Fruit fly (Drosophila melanogaster) whole organism, embryonic: ENCODE measurements around the gene Fer2.

Experiments used
- BtbVII ChIP-seq: fragments of 200-800 bp; sonication (Bioruptor generic); optimal IDR thresholded peaks from 3 replicates; lab custom pipeline; 2017; ENCODE audit warnings: missing biosample characterization, mild to moderate bottlenecking, missing genetic modification characterization
- CG10147 ChIP-seq: fragments of 200-800 bp; sonication (Bioruptor generic); optimal IDR thresholded peaks from 2 replicates; lab custom pipeline; 2019; ENCODE audit warnings: missing biosample characterization, mild to moderate bottlenecking, missing genetic modification characterization, moderate library complexity
- CG10274 ChIP-seq: fragments of 200-800 bp; sonication (Bioruptor generic); optimal IDR thresholded peaks from 3 replicates; lab custom pipeline; 2017; ENCODE audit warnings: missing biosample characterization, mild to moderate bottlenecking, missing genetic modification characterization
- CG10366 ChIP-seq: fragments of 200-800 bp; sonication (Bioruptor generic); IDR thresholded peaks from 2 replicates; pipeline ENCODE4 v1.3.6; 2022; ENCODE audit warnings: missing biosample characterization, missing genetic modification characterization
- CG10979 ChIP-seq: fragments of 200-800 bp; sonication (Bioruptor generic); optimal IDR thresholded peaks from 2 replicates; lab custom pipeline; 2018; ENCODE audit warnings: missing biosample characterization, mild to moderate bottlenecking, missing genetic modification characterization, moderate library complexity
- CG11504 ChIP-seq: fragments of 200-800 bp; sonication (Bioruptor generic); optimal IDR thresholded peaks from 3 replicates; lab custom pipeline; 2019; ENCODE audit warnings: missing biosample characterization, mild to moderate bottlenecking, missing genetic modification characterization, moderate library complexity
- CG13424 ChIP-seq: fragments of 200-800 bp; sonication (Bioruptor generic); optimal IDR thresholded peaks from 2 replicates; lab custom pipeline; 2019; ENCODE audit warnings: missing biosample characterization, mild to moderate bottlenecking, missing genetic modification characterization, moderate library complexity
- CG14710 ChIP-seq: fragments of 200-800 bp; sonication (Bioruptor generic); optimal IDR thresholded peaks from 3 replicates; lab custom pipeline; 2019; ENCODE audit warnings: missing biosample characterization, mild to moderate bottlenecking, missing genetic modification characterization, moderate library complexity
- CG17361 ChIP-seq: fragments of 200-800 bp; sonication (Bioruptor generic); IDR thresholded peaks from 3 replicates; pipeline ENCODE4 v1.3.6; 2022; ENCODE audit warnings: missing biosample characterization, missing genetic modification characterization
- CG18262 ChIP-seq: fragments of 200-800 bp; optimal IDR thresholded peaks from 3 replicates; lab custom pipeline; 2019; ENCODE audit warnings: missing biosample characterization, mild to moderate bottlenecking, missing genetic modification characterization, moderate library complexity
- CG18599 ChIP-seq: fragments of 200-800 bp; sonication (Bioruptor generic); optimal IDR thresholded peaks from 3 replicates; lab custom pipeline; 2017; ENCODE audit warnings: missing biosample characterization, missing genetic modification characterization, mild to moderate bottlenecking, moderate library complexity, missing genetic modification reagents
- CG2712 ChIP-seq: fragments of 200-800 bp; optimal IDR thresholded peaks from 3 replicates; lab custom pipeline; 2019; ENCODE audit warnings: missing biosample characterization, mild to moderate bottlenecking, missing genetic modification characterization, moderate library complexity
- CG3281 ChIP-seq: fragments of 200-800 bp; sonication (Bioruptor generic); optimal IDR thresholded peaks from 3 replicates; lab custom pipeline; 2017; ENCODE audit warnings: missing biosample characterization, mild to moderate bottlenecking, missing genetic modification characterization
- CG4820 ChIP-seq: fragments of 200-800 bp; sonication (Bioruptor generic); optimal IDR thresholded peaks from 3 replicates; lab custom pipeline; 2016; ENCODE audit warnings: missing biosample characterization, missing genetic modification characterization
- CG7556 ChIP-seq: fragments of 200-800 bp; sonication (Bioruptor generic); optimal IDR thresholded peaks from 2 replicates; lab custom pipeline; 2017; ENCODE audit warnings: missing biosample characterization, mild to moderate bottlenecking, missing genetic modification characterization
- CG9727 ChIP-seq: fragments of 200-800 bp; sonication (Bioruptor generic); optimal IDR thresholded peaks from 3 replicates; lab custom pipeline; 2017; ENCODE audit warnings: missing biosample characterization, mild to moderate bottlenecking, missing genetic modification characterization
- D19A ChIP-seq: fragments of 200-800 bp; optimal IDR thresholded peaks from 3 replicates; lab custom pipeline; 2019; ENCODE audit warnings: missing biosample characterization, mild to moderate bottlenecking, missing genetic modification characterization, moderate library complexity
- Drgx ChIP-seq: fragments of 200-800 bp; sonication (Bioruptor generic); IDR thresholded peaks from 2 replicates; pipeline ENCODE4 v1.3.6; 2022; ENCODE audit warnings: missing biosample characterization, missing genetic modification characterization
- Elba2 ChIP-seq: fragments of 200-800 bp; sonication (Bioruptor generic); optimal IDR thresholded peaks from 3 replicates; lab custom pipeline; 2016; ENCODE audit warnings: missing biosample characterization, missing genetic modification characterization
- Fer1 ChIP-seq: fragments of 200-800 bp; sonication (Bioruptor generic); optimal IDR thresholded peaks from 2 replicates; lab custom pipeline; 2017; ENCODE audit warnings: missing biosample characterization, mild to moderate bottlenecking, missing genetic modification characterization
- Fer2 ChIP-seq: fragments of 200-800 bp; sonication (Bioruptor generic); optimal IDR thresholded peaks from 2 replicates; lab custom pipeline; 2018; ENCODE audit warnings: missing biosample characterization, mild to moderate bottlenecking, missing genetic modification characterization, moderate library complexity
- Fer3 ChIP-seq: fragments of 200-800 bp; sonication (Bioruptor generic); optimal IDR thresholded peaks from 2 replicates; lab custom pipeline; 2018; ENCODE audit warnings: missing biosample characterization, mild to moderate bottlenecking, missing genetic modification characterization, moderate library complexity
- HHEX ChIP-seq: fragments of 200-800 bp; sonication (Bioruptor generic); optimal IDR thresholded peaks from 3 replicates; lab custom pipeline; 2017; ENCODE audit warnings: missing biosample characterization, mild to moderate bottlenecking, missing genetic modification characterization, missing genetic modification reagents
- Hr78 ChIP-seq, 2 experiments: fragments of 200-800 bp in 1 of 2; fragments of >200 bp in 1 of 2; sonication (Bioruptor generic) in 1 of 2; optimal IDR thresholded peaks; 2 replicates each; lab custom pipeline; 2017 to 2019; ENCODE audit warnings: missing biosample characterization in 2 of 2, missing genetic modification characterization in 2 of 2, mild to moderate bottlenecking in 1 of 2, moderate library complexity in 1 of 2
- Meics ChIP-seq: fragments of 200-800 bp; sonication (Bioruptor generic); optimal IDR thresholded peaks from 2 replicates; lab custom pipeline; 2017; ENCODE audit warnings: missing biosample characterization, mild to moderate bottlenecking, missing genetic modification characterization
- NK7.1 ChIP-seq: fragments of 200-800 bp; sonication (Bioruptor generic); optimal IDR thresholded peaks from 3 replicates; lab custom pipeline; 2016; ENCODE audit warnings: missing biosample characterization, missing genetic modification characterization
- Nf-YC ChIP-seq: fragments of 200-800 bp; optimal IDR thresholded peaks from 3 replicates; lab custom pipeline; 2019; ENCODE audit warnings: missing biosample characterization, mild to moderate bottlenecking, missing genetic modification characterization, moderate library complexity
- Ptx1 ChIP-seq: fragments of 200-800 bp; sonication (Bioruptor generic); IDR thresholded peaks from 2 replicates; pipeline ENCODE4 v1.3.6; 2022; ENCODE audit warnings: missing biosample characterization, missing genetic modification characterization
- bcd ChIP-seq: fragments of 200-800 bp; sonication (Bioruptor generic); optimal IDR thresholded peaks from 2 replicates; lab custom pipeline; 2017; ENCODE audit warnings: missing biosample characterization, mild to moderate bottlenecking, missing genetic modification characterization
- cwo ChIP-seq: fragments of 200-800 bp; sonication (Bioruptor generic); optimal IDR thresholded peaks from 3 replicates; lab custom pipeline; 2017; ENCODE audit warnings: missing biosample characterization, missing genetic modification characterization, mild to moderate bottlenecking, moderate library complexity, missing genetic modification reagents
- dysf ChIP-seq: fragments of 200-800 bp; sonication (Bioruptor generic); IDR thresholded peaks from 3 replicates; pipeline ENCODE4 v1.3.6; 2022; ENCODE audit warnings: missing biosample characterization, missing genetic modification characterization
- fd3F ChIP-seq: fragments of 200-800 bp; sonication (Bioruptor generic); optimal IDR thresholded peaks from 2 replicates; lab custom pipeline; 2018; ENCODE audit warnings: missing biosample characterization, mild to moderate bottlenecking, missing genetic modification characterization, moderate library complexity
- fd96Cb ChIP-seq: fragments of 200-800 bp; sonication (Bioruptor generic); optimal IDR thresholded peaks from 2 replicates; lab custom pipeline; 2018; ENCODE audit warnings: missing biosample characterization, mild to moderate bottlenecking, missing genetic modification characterization, moderate library complexity
- gt ChIP-seq: fragments of 200-800 bp; sonication (Bioruptor generic); IDR thresholded peaks from 2 replicates; pipeline ENCODE4 v1.3.6; 2022; ENCODE audit warnings: missing biosample characterization, missing genetic modification characterization
- h ChIP-seq: fragments of >200 bp; optimal IDR thresholded peaks from 2 replicates; lab custom pipeline; 2017
- insv ChIP-seq, 2 experiments: fragments of 200-800 bp; sonication (Bioruptor generic); optimal IDR thresholded peaks; 3 replicates each; lab custom pipeline; 2016 to 2018; ENCODE audit warnings: missing biosample characterization in 2 of 2, missing genetic modification characterization in 2 of 2
- lab ChIP-seq: fragments of 200-800 bp; sonication (Bioruptor generic); optimal IDR thresholded peaks from 3 replicates; lab custom pipeline; 2017; ENCODE audit warnings: missing biosample characterization, missing genetic modification characterization, mild to moderate bottlenecking, moderate library complexity, missing genetic modification reagents
- lilli ChIP-seq: fragments of 200-800 bp; sonication (Bioruptor generic); optimal IDR thresholded peaks from 3 replicates; lab custom pipeline; 2016; ENCODE audit warnings: missing biosample characterization, missing genetic modification characterization
- lmd ChIP-seq: fragments of 200-800 bp; sonication (Bioruptor generic); IDR thresholded peaks from 2 replicates; pipeline ENCODE4 v1.3.6; 2022; ENCODE audit warnings: missing biosample characterization, missing genetic modification characterization
- pan ChIP-seq, 4 experiments: fragments of >200 bp in 3 of 4; fragments of 200-800 bp in 1 of 4; sonication (Bioruptor generic) in 1 of 4; optimal IDR thresholded peaks in 3 of 4; IDR thresholded peaks in 1 of 4; 2 replicates each; pipeline versions ENCODE4 v1.3.6 to Lab custom; 2017 to 2022; ENCODE audit warnings: missing biosample characterization in 2 of 4, missing genetic modification characterization in 2 of 4, mixed read lengths in 1 of 4
- phol ChIP-seq: fragments of 200-800 bp; sonication (Bioruptor generic); optimal IDR thresholded peaks from 3 replicates; lab custom pipeline; 2018; ENCODE audit warnings: missing biosample characterization, mild to moderate bottlenecking, missing genetic modification characterization, moderate library complexity
- prd ChIP-seq, 3 experiments: fragments of >200 bp in 2 of 3; fragments of 200-800 bp in 1 of 3; sonication (Bioruptor generic) in 1 of 3; optimal IDR thresholded peaks in 2 of 3; IDR thresholded peaks in 1 of 3; 2 replicates in 2 of 3; 3 replicates in 1 of 3; pipeline versions ENCODE4 v1.3.6 to Lab custom; 2017 to 2022; ENCODE audit warnings: missing biosample characterization in 1 of 3, missing genetic modification characterization in 1 of 3
- scrt ChIP-seq: fragments of 200-800 bp; sonication (Bioruptor generic); optimal IDR thresholded peaks from 2 replicates; lab custom pipeline; 2018; ENCODE audit warnings: missing biosample characterization, mild to moderate bottlenecking, missing genetic modification characterization, moderate library complexity
- sens ChIP-seq: fragments of 200-800 bp; sonication (Bioruptor generic); peaks from one replicate; lab custom pipeline; 2016; ENCODE audit warnings: missing biosample characterization, missing genetic modification characterization
- seq ChIP-seq: fragments of 200-800 bp; sonication (Bioruptor generic); IDR thresholded peaks from 2 replicates; pipeline ENCODE4 v1.3.6; 2022; ENCODE audit warnings: missing biosample characterization, missing genetic modification characterization
- sna ChIP-seq: fragments of 200-800 bp; sonication (Bioruptor generic); IDR thresholded peaks from 2 replicates; pipeline ENCODE4 v1.3.6; 2022; ENCODE audit warnings: missing biosample characterization, missing genetic modification characterization; ENCODE audit not compliant: partially characterized antibody
- tup ChIP-seq: fragments of 200-800 bp; sonication (Bioruptor generic); optimal IDR thresholded peaks from 2 replicates; lab custom pipeline; 2016; ENCODE audit warnings: missing biosample characterization, mild to moderate bottlenecking, missing genetic modification characterization, moderate library complexity

The Fer2 gene

DNA sequence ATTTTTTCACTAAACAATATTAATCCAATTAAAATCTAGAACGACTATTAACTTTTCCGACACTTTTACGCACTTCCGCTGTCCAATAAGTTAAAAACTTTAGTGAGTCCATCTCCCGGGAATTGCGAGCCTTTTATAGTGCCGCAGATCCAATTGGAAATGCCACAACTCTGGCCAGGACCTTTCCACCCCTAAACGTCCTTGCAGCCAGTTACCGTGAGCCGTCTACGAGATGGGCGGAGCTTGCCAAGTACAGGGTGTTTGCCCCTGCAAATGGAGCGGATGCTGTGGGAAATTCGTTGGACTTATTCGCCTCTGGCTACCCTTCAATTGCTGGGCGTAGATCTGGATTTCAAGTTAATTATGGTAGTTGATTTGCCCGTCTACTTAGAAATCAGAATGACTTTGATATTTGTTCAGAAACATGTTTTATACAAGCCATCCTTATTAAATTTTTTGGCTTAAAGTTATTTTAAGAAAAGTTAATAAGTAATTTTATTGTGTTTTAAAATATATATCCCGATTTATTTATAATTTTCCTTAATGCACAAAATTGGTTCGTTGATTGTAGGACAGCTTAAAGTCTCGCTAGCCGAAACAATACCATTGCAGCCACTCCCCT, at the start of gene Fer2:
Gene Fer2, minus strand, starts transcription at position 74 of the 622 bp plus-strand sequence.
- peak; percentile 74 for TF ChIP-seq sens (GFP tag; lab: Kevin White, UChicago)
- peak; percentile 41; the same call in 1 of the 2 replicates for TF ChIP-seq Ptx1
- TF ChIP-seq sna (GFP tag; lab: Robert Waterston, UW): no peak
- TF ChIP-seq CG18262 (tag; lab: Kevin White, UChicago): peak; percentile 41
- TF ChIP-seq lilli (GFP tag; lab: Kevin White, UChicago): no peak
- TF ChIP-seq CG13424 (tag; lab: Kevin White, UChicago): no peak
- peak; percentile 62 for TF ChIP-seq seq (GFP tag; lab: Robert Waterston, UW)
- TF ChIP-seq CG4820: peak; percentile 17
- peak; percentile 29 for TF ChIP-seq bcd (GFP tag; lab: Kevin White, UChicago)
- peak; percentile 17 for TF ChIP-seq cwo (GFP tag; lab: Kevin White, UChicago)
- no peak for TF ChIP-seq Hr78 (GFP tag; optimal IDR thresholded peaks at IDR 0.05; lab: Kevin White, UChicago)
- TF ChIP-seq Fer2 (tag; lab: Kevin White, UChicago): peak; percentile 38
- TF ChIP-seq lab: peak; percentile 52
- peak; percentile 91 for TF ChIP-seq CG10274
- TF ChIP-seq CG18599 (GFP tag; lab: Kevin White, UChicago): peak; percentile 49
- peak; percentile 20 for TF ChIP-seq HHEX (GFP tag; lab: Kevin White, UChicago)
- TF ChIP-seq pan (optimal IDR thresholded peaks at IDR 0.05; lab: Kevin White, UChicago): no peak
- TF ChIP-seq pan (GFP tag; optimal IDR thresholded peaks at IDR 0.05 in 1 of 2, IDR thresholded peaks at IDR 0.05 in 1 of 2): no peak
- TF ChIP-seq CG17361 (GFP tag; lab: Robert Waterston, UW): peak; percentile 56; the same call in 2 of the 3 replicates
- no peak for TF ChIP-seq prd (optimal IDR thresholded peaks at IDR 0.05; lab: Kevin White, UChicago)
- 0 out of 3 replicates have a peak, but pooled peaks have one; percentile 23 for TF ChIP-seq prd (GFP tag; IDR thresholded peaks at IDR 0.05; lab: Robert Waterston, UW)
- peak; percentile 28 for TF ChIP-seq phol
- TF ChIP-seq Drgx (GFP tag; lab: Robert Waterston, UW): no peak
- peak; percentile 61 for TF ChIP-seq Meics
- peak; percentile 41 for TF ChIP-seq CG10979
- peak; percentile 39 for TF ChIP-seq CG10147 (GFP tag; lab: Kevin White, UChicago)
- peak; percentile 8 for TF ChIP-seq scrt
- peak; percentile 39 for TF ChIP-seq D19A (tag; lab: Kevin White, UChicago)
- no peak for TF ChIP-seq fd3F
- TF ChIP-seq tup: no peak
- TF ChIP-seq BtbVII (GFP tag; lab: Kevin White, UChicago): peak; percentile 12
- TF ChIP-seq CG9727: peak; percentile 19
- TF ChIP-seq h (lab: Kevin White, UChicago): no peak
- TF ChIP-seq CG3281: peak; percentile 21
- TF ChIP-seq CG11504 (tag; lab: Kevin White, UChicago): peak; percentile 67
- peak; percentile 35 for TF ChIP-seq fd96Cb (tag; lab: Kevin White, UChicago)
- no peak for TF ChIP-seq Fer3 (tag; lab: Kevin White, UChicago)
- peak; percentile 44 for TF ChIP-seq lmd
- no peak for TF ChIP-seq gt (GFP tag; lab: Robert Waterston, UW)
- peak; percentile 61 for TF ChIP-seq Elba2
- TF ChIP-seq CG14710 (tag; lab: Kevin White, UChicago): peak; percentile 16
- TF ChIP-seq dysf: peak; percentile 58; the same call in 2 of the 3 replicates
- peak; percentile 92 for TF ChIP-seq Nf-YC (tag; lab: Kevin White, UChicago)
- peak; percentile 57 for TF ChIP-seq Fer1 (GFP tag; lab: Kevin White, UChicago)
- peak in 1 of 2 experiments; percentile 82 for TF ChIP-seq insv (GFP tag; optimal IDR thresholded peaks at IDR 0.05; lab: Kevin White, UChicago)
- peak; percentile 1 for TF ChIP-seq CG7556
- TF ChIP-seq CG10366 (GFP tag; lab: Robert Waterston, UW): 0 out of 2 replicates have a peak, but pooled peaks have one; percentile 14
- no peak for TF ChIP-seq NK7.1 (GFP tag; lab: Kevin White, UChicago)
- TF ChIP-seq CG2712 (tag; lab: Kevin White, UChicago): peak; percentile 19
